Fruit fly (Drosophila melanogaster) whole organism, pupa: ENCODE measurements around the gene Teh4.

Experiments used
- CG10348 ChIP-seq: fragments of 200-800 bp; sonication (Bioruptor generic); IDR thresholded peaks from 2 replicates; pipeline ENCODE4 v1.3.6; 2022; ENCODE audit warnings: missing biosample characterization, missing genetic modification characterization
- CG13204 ChIP-seq: fragments of 200-800 bp; sonication (Bioruptor generic); optimal IDR thresholded peaks from 2 replicates; lab custom pipeline; 2018; ENCODE audit warnings: missing biosample characterization, mild to moderate bottlenecking, missing genetic modification characterization, moderate library complexity
- CG17806 ChIP-seq: fragments of 200-800 bp; sonication (Bioruptor generic); optimal IDR thresholded peaks from 2 replicates; lab custom pipeline; 2018; ENCODE audit warnings: missing biosample characterization, mild to moderate bottlenecking, missing genetic modification characterization, moderate library complexity
- CG32121 ChIP-seq: fragments of 200-800 bp; sonication (Bioruptor generic); IDR thresholded peaks from 2 replicates; pipeline ENCODE4 v1.3.6; 2022; ENCODE audit warnings: missing biosample characterization, missing genetic modification characterization
- CG34367 ChIP-seq: fragments of 200-800 bp; sonication (Bioruptor generic); optimal IDR thresholded peaks from 2 replicates; lab custom pipeline; 2018; ENCODE audit warnings: missing biosample characterization, mild to moderate bottlenecking, missing genetic modification characterization
- CG9948 ChIP-seq: fragments of 200-800 bp; sonication (Bioruptor generic); optimal IDR thresholded peaks from 2 replicates; lab custom pipeline; 2018; ENCODE audit warnings: missing biosample characterization, mild to moderate bottlenecking, missing genetic modification characterization, moderate library complexity
- D1 ChIP-seq: fragments of 200-800 bp; sonication (Bioruptor generic); optimal IDR thresholded peaks from 2 replicates; lab custom pipeline; 2018; ENCODE audit warnings: missing biosample characterization, mild to moderate bottlenecking, missing genetic modification characterization, moderate library complexity
- EcR ChIP-seq: fragments of 200-800 bp; sonication (Bioruptor generic); optimal IDR thresholded peaks from 3 replicates; lab custom pipeline; 2019; ENCODE audit warnings: missing biosample characterization, missing genetic modification characterization, mild to moderate bottlenecking, moderate library complexity, missing genetic modification reagents
- Ets98B ChIP-seq: fragments of 200-800 bp; sonication (Bioruptor generic); IDR thresholded peaks from 2 replicates; pipeline ENCODE4 v1.3.6; 2022; ENCODE audit warnings: missing biosample characterization, missing genetic modification characterization
- fd96Ca ChIP-seq: fragments of 200-800 bp; sonication (Bioruptor generic); IDR thresholded peaks from 3 replicates; pipeline ENCODE4 v1.3.6; 2022; ENCODE audit warnings: missing biosample characterization, missing genetic modification characterization
- gl ChIP-seq: fragments of 200-800 bp; sonication (Bioruptor generic); optimal IDR thresholded peaks from 2 replicates; lab custom pipeline; 2018; ENCODE audit warnings: missing biosample characterization, mild to moderate bottlenecking, missing genetic modification characterization

- no peak for TF ChIP-seq EcR (GFP tag; lab: Kevin White, UChicago)
- TF ChIP-seq CG13204 (GFP tag; lab: Kevin White, UChicago) = no peak
- TF ChIP-seq CG32121 (GFP tag; lab: Robert Waterston, UW) = no peak
- TF ChIP-seq Ets98B (GFP tag; lab: Robert Waterston, UW) = no peak
- TF ChIP-seq fd96Ca = no peak
- no peak for TF ChIP-seq D1 (tag; lab: Kevin White, UChicago)
- TF ChIP-seq CG17806 (tag; lab: Kevin White, UChicago) = no peak
- no peak for TF ChIP-seq CG9948 (tag; lab: Kevin White, UChicago)
- TF ChIP-seq CG10348 = no peak
- TF ChIP-seq CG34367 (tag; lab: Kevin White, UChicago) = no peak
- no peak for TF ChIP-seq gl (tag; lab: Kevin White, UChicago)
These were observed 43.7 kb upstream of the Teh4 start for dm6 chr3L:4221792-4222191.
